Worm (Caenorhabditis elegans) whole organism, L4 larva: ENCODE data around the gene hlh-3.
A peak's percentile ranks its signal among the peaks of the same experiment; 100 is the strongest.

Experiments used
- D1046.2 ChIP-seq: fragments of 200-800 bp; sonication (Bioruptor generic); IDR thresholded peaks from 2 replicates; pipeline ENCODE4 v1.3.6; 2022; ENCODE audit warnings: missing genetic modification characterization, missing compliant biosample characterization
- F37D6.2 ChIP-seq: sonication (generic microtip); optimal IDR thresholded peaks from 2 replicates; lab custom pipeline; 2016; ENCODE audit warnings: mild to moderate bottlenecking, missing genetic modification characterization, missing compliant biosample characterization
- F44E2.7 ChIP-seq: fragments of 200-800 bp; sonication (Bioruptor generic); IDR thresholded peaks from 2 replicates; pipeline ENCODE4 v2.1.2; 2022; ENCODE audit warnings: missing genetic modification characterization, missing compliant biosample characterization
- Y48G9A.11 ChIP-seq: fragments of 200-800 bp; sonication (Bioruptor generic); IDR thresholded peaks from 2 replicates; pipeline ENCODE4 v1.3.6; 2022; ENCODE audit warnings: missing genetic modification reagents, missing genetic modification characterization, missing compliant biosample characterization
- Y5F2A.4 ChIP-seq: fragments of 200-800 bp; sonication (Bioruptor generic); optimal IDR thresholded peaks from 2 replicates; lab custom pipeline; 2018; ENCODE audit warnings: mild to moderate bottlenecking, missing genetic modification characterization, missing compliant biosample characterization
- aha-1 ChIP-seq: fragments of 150-350 bp; peaks from one replicate; lab custom pipeline; 2014; ENCODE audit warnings: missing biosample characterization, missing genetic modification characterization
- aly-2 ChIP-seq: sonication (generic microtip); optimal IDR thresholded peaks from 2 replicates; lab custom pipeline; 2018; ENCODE audit warnings: missing biosample characterization, missing genetic modification characterization
- ama-1 ChIP-seq: fragments of 150-350 bp; optimal IDR thresholded peaks from 2 replicates; lab custom pipeline; 2014; ENCODE audit warnings: inconsistent platforms, mixed read lengths
- arid-1 ChIP-seq: fragments of 200-800 bp; sonication (Bioruptor generic); conservative IDR thresholded peaks from 2 replicates; pipeline ENCODE4 v1.3.6; 2022; ENCODE audit warnings: missing genetic modification reagents, missing genetic modification characterization, missing compliant biosample characterization
- attf-4 ChIP-seq: sonication (generic microtip); optimal IDR thresholded peaks from 3 replicates; lab custom pipeline; 2017; ENCODE audit warnings: missing biosample characterization, missing genetic modification characterization
- ceh-28 ChIP-seq: fragments of 150-350 bp; optimal IDR thresholded peaks from 2 replicates; lab custom pipeline; 2014; ENCODE audit warnings: missing biosample characterization, missing genetic modification reagents, missing genetic modification characterization
- ceh-32 ChIP-seq: sonication (generic microtip); optimal IDR thresholded peaks from 2 replicates; lab custom pipeline; 2016; ENCODE audit warnings: mild to moderate bottlenecking, missing genetic modification characterization, missing compliant biosample characterization; ENCODE audit not compliant: poor library complexity
- ceh-44 ChIP-seq: fragments of 200-800 bp; sonication (Bioruptor generic); IDR thresholded peaks from 2 replicates; pipeline ENCODE4 v1.3.6; 2022; ENCODE audit warnings: missing genetic modification reagents, missing genetic modification characterization, missing compliant biosample characterization
- ceh-62 ChIP-seq: sonication (generic microtip); optimal IDR thresholded peaks from 2 replicates; lab custom pipeline; 2017; ENCODE audit warnings: missing biosample characterization, missing genetic modification characterization
- ctbp-1 ChIP-seq: fragments of 200-800 bp; sonication (Bioruptor generic); IDR thresholded peaks from 2 replicates; pipeline ENCODE4 v1.3.6; 2022; ENCODE audit warnings: missing genetic modification reagents, missing genetic modification characterization, missing compliant biosample characterization
- daf-12 ChIP-seq: fragments of 150-350 bp; optimal IDR thresholded peaks from 2 replicates; lab custom pipeline; 2014; ENCODE audit warnings: missing biosample characterization, missing genetic modification reagents, missing genetic modification characterization
- dmd-8 ChIP-seq: fragments of 200-800 bp; sonication (Bioruptor generic); IDR thresholded peaks from 2 replicates; pipeline ENCODE4 v1.3.6; 2022; ENCODE audit warnings: missing genetic modification characterization, missing compliant biosample characterization
- dmd-9 ChIP-seq: fragments of 200-800 bp; sonication (Bioruptor generic); IDR thresholded peaks from 2 replicates; pipeline ENCODE4 v1.3.6; 2022; ENCODE audit warnings: missing genetic modification reagents, missing genetic modification characterization, missing compliant biosample characterization
- fkh-10 ChIP-seq: fragments of 150-350 bp; optimal IDR thresholded peaks from 2 replicates; lab custom pipeline; 2014; ENCODE audit warnings: missing biosample characterization, missing genetic modification reagents, missing genetic modification characterization
- gei-8 ChIP-seq: fragments of 200-800 bp; sonication (Bioruptor generic); optimal IDR thresholded peaks from 2 replicates; lab custom pipeline; 2018; ENCODE audit warnings: mild to moderate bottlenecking, missing genetic modification characterization, missing compliant biosample characterization
- hif-1 ChIP-seq, 2 experiments: sonication (generic microtip); optimal IDR thresholded peaks; 2 replicates each; lab custom pipeline; 2016 to 2017; ENCODE audit warnings: missing compliant biosample characterization in 2 of 2, missing genetic modification characterization in 2 of 2, missing genetic modification reagents in 2 of 2, missing genotype in 2 of 2, mild to moderate bottlenecking in 1 of 2
- lim-7 ChIP-seq: fragments of 200-800 bp; sonication (Bioruptor generic); IDR thresholded peaks from 2 replicates; pipeline ENCODE4 v1.3.6; 2022; ENCODE audit warnings: missing genetic modification characterization, missing compliant biosample characterization
- lin-13 ChIP-seq: fragments of 150-350 bp; optimal IDR thresholded peaks from 2 replicates; lab custom pipeline; 2014; ENCODE audit warnings: missing biosample characterization, missing genetic modification reagents, missing genetic modification characterization
- lin-29 ChIP-seq: fragments of 200-800 bp; sonication (Bioruptor generic); IDR thresholded peaks from 2 replicates; pipeline ENCODE4 v1.3.6; 2022; ENCODE audit warnings: missing genetic modification reagents, missing genetic modification characterization, missing compliant biosample characterization
- lin-38 ChIP-seq: fragments of 200-800 bp; sonication (Bioruptor generic); IDR thresholded peaks from 2 replicates; pipeline ENCODE4 v1.3.6; 2022; ENCODE audit warnings: missing genetic modification reagents, missing genetic modification characterization, missing compliant biosample characterization
- lin-39 ChIP-seq: fragments of 150-350 bp; optimal IDR thresholded peaks from 2 replicates; lab custom pipeline; 2014; ENCODE audit warnings: missing biosample characterization, missing genetic modification reagents, missing genetic modification characterization
- lir-3 ChIP-seq: sonication (generic microtip); optimal IDR thresholded peaks from 2 replicates; lab custom pipeline; 2016; ENCODE audit warnings: mild to moderate bottlenecking, missing genetic modification characterization, missing compliant biosample characterization
- lsy-2 ChIP-seq, 2 experiments: fragments of 150-350 bp in 1 of 2; sonication (generic microtip) in 1 of 2; optimal IDR thresholded peaks; 2 replicates each; lab custom pipeline; 2014 to 2017; ENCODE audit warnings: missing biosample characterization in 2 of 2, missing genetic modification characterization in 2 of 2
- madf-5 ChIP-seq, 2 experiments: fragments of 200-800 bp; sonication (Bioruptor generic); IDR thresholded peaks; 2 replicates each; pipeline ENCODE4 v1.3.6; 2022; ENCODE audit warnings: missing compliant biosample characterization in 2 of 2, missing genetic modification characterization in 2 of 2
- mdl-1 ChIP-seq, 2 experiments: fragments of 150-350 bp in 1 of 2; sonication (generic microtip) in 1 of 2; optimal IDR thresholded peaks; 2 replicates each; lab custom pipeline; 2014 to 2017; ENCODE audit warnings: missing biosample characterization in 2 of 2, missing genetic modification characterization in 2 of 2
- mes-2 ChIP-seq: sonication (generic microtip); optimal IDR thresholded peaks from 2 replicates; lab custom pipeline; 2016; ENCODE audit warnings: missing genotype, mild to moderate bottlenecking, missing genetic modification characterization, missing compliant biosample characterization; ENCODE audit not compliant: poor library complexity, severe bottlenecking
- mxl-3 ChIP-seq: fragments of 200-800 bp; sonication (Bioruptor generic); optimal IDR thresholded peaks from 2 replicates; lab custom pipeline; 2018; ENCODE audit warnings: mild to moderate bottlenecking, missing genetic modification characterization, missing compliant biosample characterization
- nhr-28 ChIP-seq: fragments of 150-350 bp; optimal IDR thresholded peaks from 2 replicates; lab custom pipeline; 2014; ENCODE audit warnings: missing biosample characterization, missing genetic modification characterization
- nhr-6 ChIP-seq: fragments of 150-350 bp; optimal IDR thresholded peaks from 2 replicates; lab custom pipeline; 2014; ENCODE audit warnings: missing biosample characterization, missing genetic modification characterization
- nhr-76 ChIP-seq: fragments of 150-350 bp; optimal IDR thresholded peaks from 2 replicates; lab custom pipeline; 2014; ENCODE audit warnings: missing biosample characterization, missing genetic modification characterization
- pha-4 ChIP-seq, 2 experiments: fragments of 150-350 bp in 1 of 2; fragments of 200-800 bp in 1 of 2; sonication (Bioruptor generic) in 1 of 2; IDR thresholded peaks in 1 of 2; optimal IDR thresholded peaks in 1 of 2; 2 replicates each; pipeline versions ENCODE4 v1.3.6 to Lab custom; 2014 to 2022; ENCODE audit warnings: missing genetic modification characterization in 2 of 2, missing genetic modification reagents in 2 of 2, missing biosample characterization in 1 of 2, missing compliant biosample characterization in 1 of 2
- php-3 ChIP-seq: fragments of 200-800 bp; sonication (Bioruptor generic); IDR thresholded peaks from 2 replicates; pipeline ENCODE4 v1.3.6; 2022; ENCODE audit warnings: missing genetic modification reagents, missing genetic modification characterization, missing compliant biosample characterization
- pqm-1 ChIP-seq: sonication (generic microtip); optimal IDR thresholded peaks from 2 replicates; lab custom pipeline; 2017; ENCODE audit warnings: missing biosample characterization, missing genetic modification characterization
- sdz-12 ChIP-seq: fragments of 200-800 bp; sonication (Bioruptor generic); optimal IDR thresholded peaks from 2 replicates; lab custom pipeline; 2018; ENCODE audit warnings: mild to moderate bottlenecking, missing genetic modification characterization, missing compliant biosample characterization
- set-16 ChIP-seq: fragments of 200-800 bp; sonication (Bioruptor generic); IDR thresholded peaks from 2 replicates; pipeline ENCODE4 v1.3.6; 2022; ENCODE audit warnings: missing genetic modification reagents, missing genetic modification characterization, missing compliant biosample characterization
- skn-1 ChIP-seq: fragments of 150-350 bp; optimal IDR thresholded peaks from 2 replicates; lab custom pipeline; 2014; ENCODE audit warnings: missing biosample characterization, missing genetic modification characterization
- snpc-1.2 ChIP-seq: fragments of 200-800 bp; sonication (Bioruptor generic); IDR thresholded peaks from 2 replicates; pipeline ENCODE4 v1.3.6; 2022; ENCODE audit warnings: missing genetic modification reagents, missing genetic modification characterization, missing compliant biosample characterization
- spr-1 ChIP-seq: sonication (generic microtip); optimal IDR thresholded peaks from 2 replicates; lab custom pipeline; 2016; ENCODE audit warnings: mild to moderate bottlenecking, missing genetic modification characterization, missing compliant biosample characterization
- spr-3 ChIP-seq: fragments of 200-800 bp; sonication (Bioruptor generic); optimal IDR thresholded peaks from 2 replicates; lab custom pipeline; 2018; ENCODE audit warnings: mild to moderate bottlenecking, missing genetic modification characterization, missing compliant biosample characterization
- tag-97 ChIP-seq: fragments of 200-800 bp; sonication (Bioruptor generic); IDR thresholded peaks from 2 replicates; pipeline ENCODE4 v1.3.6; 2022; ENCODE audit warnings: missing genetic modification characterization, missing compliant biosample characterization
- tra-1 ChIP-seq: fragments of 200-800 bp; sonication (Bioruptor generic); IDR thresholded peaks from 2 replicates; pipeline ENCODE4 v1.3.6; 2022; ENCODE audit warnings: missing genetic modification reagents, missing genetic modification characterization, missing compliant biosample characterization
- unc-130 ChIP-seq: sonication (generic microtip); optimal IDR thresholded peaks from 2 replicates; lab custom pipeline; 2016; ENCODE audit warnings: missing genetic modification reagents, missing genetic modification characterization, missing compliant biosample characterization
- zag-1 ChIP-seq: fragments of 150-350 bp; optimal IDR thresholded peaks from 2 replicates; lab custom pipeline; 2014; ENCODE audit warnings: missing biosample characterization, missing genetic modification characterization
- zfp-2 ChIP-seq: sonication (generic microtip); optimal IDR thresholded peaks from 2 replicates; lab custom pipeline; 2016; ENCODE audit warnings: mild to moderate bottlenecking, missing genetic modification characterization, missing compliant biosample characterization
- zip-11 ChIP-seq: fragments of 200-800 bp; sonication (Bioruptor generic); IDR thresholded peaks from 2 replicates; pipeline ENCODE4 v1.3.6; 2022; ENCODE audit warnings: missing genetic modification characterization, missing compliant biosample characterization
- zip-2 ChIP-seq: fragments of 150-350 bp; optimal IDR thresholded peaks from 2 replicates; lab custom pipeline; 2014; ENCODE audit warnings: missing biosample characterization, missing genetic modification characterization

hlh-3 gene

ce11 chrII:9056215-9056819 lies 30.1 kb upstream of the hlh-3 start (continued):
- TF ChIP-seq unc-130 (GFP tag; lab: Kevin White, UChicago) = peak; percentile 18
- TF ChIP-seq zfp-2 (tag; lab: Kevin White, UChicago) = no peak
- no peak for TF ChIP-seq aly-2 (tag; lab: Kevin White, UChicago)
- no peak for TF ChIP-seq lim-7 (GFP tag; lab: Robert Waterston, UW)
- TF ChIP-seq lin-13 (GFP tag; lab: Kevin White, UChicago) = no peak
- TF ChIP-seq ceh-28 (tag; lab: Kevin White, UChicago) = no peak
- no peak for TF ChIP-seq sdz-12 (GFP tag; lab: Kevin White, UChicago)
- peak; percentile 70 for TF ChIP-seq Y48G9A.11 (GFP tag; lab: Robert Waterston, UW)
- TF ChIP-seq pqm-1 (tag; lab: Kevin White, UChicago) = no peak
- no peak for TF ChIP-seq dmd-9 (GFP tag; lab: Robert Waterston, UW)
- TF ChIP-seq zip-11 (GFP tag; lab: Robert Waterston, UW) = no peak
- no peak for TF ChIP-seq nhr-6 (tag; lab: Kevin White, UChicago)
- TF ChIP-seq zip-2 (tag; lab: Kevin White, UChicago) = no peak
- TF ChIP-seq F44E2.7 (GFP tag; lab: Robert Waterston, UW) = 0 out of 2 replicates have a peak, but pooled peaks have one; percentile 38
- TF ChIP-seq set-16 (GFP tag; lab: Robert Waterston, UW) = no peak
- no peak for TF ChIP-seq skn-1 (tag; lab: Kevin White, UChicago)
- TF ChIP-seq mxl-3 (GFP tag; lab: Kevin White, UChicago) = no peak
- TF ChIP-seq gei-8 (GFP tag; lab: Kevin White, UChicago) = no peak
- no peak for TF ChIP-seq ceh-32
- TF ChIP-seq php-3 (GFP tag; lab: Robert Waterston, UW) = no peak
- 0 out of 2 replicates have a peak, but pooled peaks have one; percentile 8 for TF ChIP-seq D1046.2 (GFP tag; lab: Robert Waterston, UW)
- peak; percentile 53; the same call in 1 of the 2 replicates for TF ChIP-seq snpc-1.2 (GFP tag; lab: Robert Waterston, UW)
- peak; percentile 59 for TF ChIP-seq ama-1
- TF ChIP-seq spr-1 (tag; lab: Kevin White, UChicago) = no peak
- 0 out of 2 replicates have a peak, but pooled peaks have one; percentile 33 for TF ChIP-seq ctbp-1 (GFP tag; lab: Robert Waterston, UW)
- TF ChIP-seq nhr-76 (tag; lab: Kevin White, UChicago) = no peak
- no peak for TF ChIP-seq aha-1 (tag; lab: Kevin White, UChicago)
- TF ChIP-seq mdl-1 (tag; optimal IDR thresholded peaks at IDR 0.05; lab: Kevin White, UChicago) = no peak
- no peak for TF ChIP-seq lin-39 (tag; lab: Kevin White, UChicago)
- TF ChIP-seq attf-4 = no peak
- no peak for TF ChIP-seq ceh-44 (GFP tag; lab: Robert Waterston, UW)
- TF ChIP-seq pha-4 (GFP tag; IDR thresholded peaks at IDR 0.05; lab: Robert Waterston, UW) = no peak
- no peak for TF ChIP-seq pha-4 (tag; optimal IDR thresholded peaks at IDR 0.05; lab: Kevin White, UChicago)
- no peak for TF ChIP-seq lin-29
- no peak for TF ChIP-seq ceh-62 (tag; lab: Kevin White, UChicago)
- TF ChIP-seq fkh-10 (GFP tag; lab: Kevin White, UChicago) = no peak
- no peak for TF ChIP-seq mes-2
- peak; percentile 65; the same call in 1 of the 2 replicates for TF ChIP-seq dmd-8 (GFP tag; lab: Robert Waterston, UW)
- TF ChIP-seq spr-3 (GFP tag; lab: Kevin White, UChicago) = no peak
- TF ChIP-seq arid-1 (GFP tag; lab: Robert Waterston, UW) = peak; percentile 81
- TF ChIP-seq Y5F2A.4 = peak; percentile 17
- 0 out of 2 replicates have a peak, but pooled peaks have one; percentile 31 for TF ChIP-seq tra-1
- TF ChIP-seq lsy-2 (tag; optimal IDR thresholded peaks at IDR 0.05; lab: Kevin White, UChicago) = no peak
- 0 out of 4 replicates have a peak, but pooled peaks of 1 of the 2 experiments have one; percentile 27 for TF ChIP-seq madf-5 (GFP tag; IDR thresholded peaks at IDR 0.05; lab: Robert Waterston, UW)
- TF ChIP-seq F37D6.2 (tag; lab: Kevin White, UChicago) = no peak
- TF ChIP-seq hif-1 (tag; optimal IDR thresholded peaks at IDR 0.05; lab: Kevin White, UChicago) = no peak
- TF ChIP-seq daf-12 (tag; lab: Kevin White, UChicago) = no peak
- TF ChIP-seq tag-97 (GFP tag; lab: Robert Waterston, UW) = no peak
- no peak for TF ChIP-seq zag-1 (tag; lab: Kevin White, UChicago)
- peak; percentile 82 for TF ChIP-seq lin-38 (GFP tag; lab: Robert Waterston, UW)
- no peak for TF ChIP-seq nhr-28 (tag; lab: Kevin White, UChicago)
- no peak for TF ChIP-seq lir-3
